Fruit fly (Drosophila melanogaster) S2 (cell line): ENCODE data around the gene LpR1.

Experiments used
- CG8478 ChIP-seq: fragments of >200 bp; optimal IDR thresholded peaks from 2 replicates; lab custom pipeline; 2018
- CTCF ChIP-seq, 2 experiments: fragments of >200 bp; optimal IDR thresholded peaks; 2 replicates each; lab custom pipeline; 2018

dm6 chr3R:25694167-25694689 lies 68.7 kb downstream of the LpR1 start:
- no peak for TF ChIP-seq CTCF (optimal IDR thresholded peaks at IDR 0.05; lab: Kevin White, UChicago)
- no peak for TF ChIP-seq CG8478 (lab: Kevin White, UChicago)
